Fruit fly (Drosophila melanogaster): ENCODE data around the gene CG34404.

CG34404 gene

DNA sequence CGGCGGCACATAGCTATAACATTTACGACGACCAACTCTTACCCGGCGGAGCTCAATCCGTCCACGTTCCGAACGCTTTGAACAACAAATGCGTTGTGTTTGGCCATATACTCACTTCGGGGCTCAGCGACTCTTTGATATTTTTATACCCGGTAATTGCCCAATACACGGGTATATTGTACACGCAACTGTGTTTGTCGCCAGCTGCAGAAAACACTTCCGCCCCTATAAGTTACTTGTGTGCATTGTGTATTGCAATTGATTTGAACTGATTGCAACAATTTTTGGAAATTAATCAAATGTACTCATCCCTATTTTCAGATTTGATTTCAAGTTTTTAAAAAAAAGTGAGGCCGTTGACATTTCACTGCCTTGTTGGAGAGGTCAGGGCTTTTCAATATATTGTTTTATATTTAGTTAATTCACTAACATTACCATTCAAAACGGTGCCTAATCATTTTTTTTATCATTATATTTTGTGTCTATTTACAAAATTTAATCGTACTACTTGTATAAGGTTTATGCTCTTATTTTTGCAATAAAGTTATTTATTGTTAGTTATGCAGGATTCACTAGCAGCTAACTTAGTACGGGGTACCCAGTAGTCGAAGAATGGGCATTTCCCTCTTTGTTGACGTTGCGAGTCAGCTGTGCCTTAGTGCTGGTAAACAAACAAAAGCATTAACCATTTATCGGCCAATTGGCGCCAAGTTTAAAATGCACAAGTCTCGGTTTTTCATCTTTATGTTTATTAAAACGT, 24.4 kb downstream of the CG34404 start, which contains the start of gene Nagk (continued):
- peak; percentile 13 for TF ChIP-seq CG4617 (GFP tag; optimal IDR thresholded peaks at IDR 0.05; ENCODE audit: borderline replicate concordance)
- no peak for TF ChIP-seq pnt (GFP tag; optimal IDR thresholded peaks at IDR 0.05)
- peak; percentile 48 for TF ChIP-seq PHDP (tag; optimal IDR thresholded peaks at IDR 0.05)
- TF ChIP-seq Mes4 (GFP tag; optimal IDR thresholded peaks at IDR 0.05) = peak; percentile 31
- no peak for TF ChIP-seq zf30C (GFP tag; optimal IDR thresholded peaks at IDR 0.05)
- TF ChIP-seq CG11398 (GFP tag; optimal IDR thresholded peaks at IDR 0.05) = no peak
- no peak for TF ChIP-seq Tbp (GFP tag; optimal IDR thresholded peaks at IDR 0.05)
- peak; percentile 40 for TF ChIP-seq Camta (GFP tag; optimal IDR thresholded peaks at IDR 0.05)
- peak; percentile 24 for TF ChIP-seq fu2 (GFP tag; optimal IDR thresholded peaks at IDR 0.05)
- no peak for TF ChIP-seq onecut (GFP tag; IDR thresholded peaks at IDR 0.05)
- TF ChIP-seq Hsf (GFP tag; optimal IDR thresholded peaks at IDR 0.05) = peak; percentile 67
- TF ChIP-seq CG6765 (GFP tag; optimal IDR thresholded peaks at IDR 0.05) = peak; percentile 59
- no peak for TF ChIP-seq CG11085 (GFP tag; IDR thresholded peaks at IDR 0.05)
- peak; percentile 59 for TF ChIP-seq CG2712 (tag; optimal IDR thresholded peaks at IDR 0.05)
- TF ChIP-seq cas (GFP tag; IDR thresholded peaks at IDR 0.05) = no peak
- no peak for TF ChIP-seq grn (GFP tag; optimal IDR thresholded peaks at IDR 0.05)
- TF ChIP-seq Usf (GFP tag; optimal IDR thresholded peaks at IDR 0.05) = peak; percentile 31
- TF ChIP-seq tin (GFP tag; optimal IDR thresholded peaks at IDR 0.05) = peak; percentile 53
- TF ChIP-seq esg (GFP tag; conservative IDR thresholded peaks at IDR 0.05) = 0 out of 2 replicates have a peak, but pooled peaks have one; percentile 21
- peak; percentile 34 for TF ChIP-seq dmrt11E (tag; optimal IDR thresholded peaks at IDR 0.05)
- peak; percentile 41 for TF ChIP-seq CG8388 (GFP tag; optimal IDR thresholded peaks at IDR 0.05)
- TF ChIP-seq lmd (GFP tag; IDR thresholded peaks at IDR 0.05) = 0 out of 2 replicates have a peak, but pooled peaks have one; percentile 18
- TF ChIP-seq Awh (GFP tag; IDR thresholded peaks at IDR 0.05) = peak; percentile 60; the same call in 1 of the 2 replicates
- peak; percentile 39 for TF ChIP-seq CG14014 (GFP tag; IDR thresholded peaks at IDR 0.05)
- TF ChIP-seq CG2889 (GFP tag; IDR thresholded peaks at IDR 0.05) = no peak
- TF ChIP-seq ci (GFP tag; IDR thresholded peaks at IDR 0.05) = peak; percentile 71
- no peak for TF ChIP-seq tio (GFP tag; optimal IDR thresholded peaks at IDR 0.05)
- TF ChIP-seq E2f2 (GFP tag; IDR thresholded peaks at IDR 0.05) = peak; percentile 87
- TF ChIP-seq nau (GFP tag; optimal IDR thresholded peaks at IDR 0.05) = no peak
- TF ChIP-seq CG7839 (tag; optimal IDR thresholded peaks at IDR 0.05) = peak; percentile 69
- TF ChIP-seq Ets97D (GFP tag; optimal IDR thresholded peaks at IDR 0.05) = peak; percentile 35
- peak; percentile 77 for TF ChIP-seq CG12104 (GFP tag; optimal IDR thresholded peaks at IDR 0.05)
- no peak; the same call in 2 of the 3 replicates for TF ChIP-seq mld (GFP tag; IDR thresholded peaks at IDR 0.05; ENCODE audit: partially characterized antibody)
- peak; percentile 13 for TF ChIP-seq wek (GFP tag; optimal IDR thresholded peaks at IDR 0.05)
- TF ChIP-seq Bdp1 (GFP tag; optimal IDR thresholded peaks at IDR 0.05) = no peak
- TF ChIP-seq CG10147 (GFP tag; optimal IDR thresholded peaks at IDR 0.05) = peak; percentile 50
- TF ChIP-seq ken (GFP tag; IDR thresholded peaks at IDR 0.05) = peak; percentile 48; the same call in 1 of the 3 replicates
- no peak for TF ChIP-seq ash1 (GFP tag; optimal IDR thresholded peaks at IDR 0.05)
- TF ChIP-seq Nf-YA (GFP tag; IDR thresholded peaks at IDR 0.05) = no peak
- TF ChIP-seq Optix (GFP tag; IDR thresholded peaks at IDR 0.05) = 0 out of 3 replicates have a peak, but pooled peaks have one; percentile 17
- TF ChIP-seq CG8478 (optimal IDR thresholded peaks at IDR 0.05) = no peak
- peak; percentile 79 for TF ChIP-seq CG10267 (tag; optimal IDR thresholded peaks at IDR 0.05)
- peak; percentile 39 for TF ChIP-seq gsb-n (tag; optimal IDR thresholded peaks at IDR 0.05)
- TF ChIP-seq CG10654 (GFP tag; optimal IDR thresholded peaks at IDR 0.05) = peak; percentile 38
- TF ChIP-seq slou (GFP tag; optimal IDR thresholded peaks at IDR 0.05) = peak; percentile 4
- TF ChIP-seq kni (GFP tag; optimal IDR thresholded peaks at IDR 0.05) = no peak
- peak; percentile 59; the same call in 1 of the 3 replicates for TF ChIP-seq Opbp (GFP tag; IDR thresholded peaks at IDR 0.05; ENCODE audit: partially characterized antibody)
- no peak for TF ChIP-seq CG14050 (GFP tag; IDR thresholded peaks at IDR 0.05)
- TF ChIP-seq Hr3 (GFP tag; optimal IDR thresholded peaks at IDR 0.05) = peak; percentile 77
- peak; percentile 5; the same call in 1 of the 3 replicates for TF ChIP-seq H15 (GFP tag; IDR thresholded peaks at IDR 0.05)
